Fruit fly (Drosophila melanogaster) S2 (cell line): Measurements from ENCODE around the gene asl.

Source experiments
- CG8478 ChIP-seq: fragments of >200 bp; optimal IDR thresholded peaks from 2 replicates; lab custom pipeline; 2018
- CTCF ChIP-seq, 2 experiments: fragments of >200 bp; optimal IDR thresholded peaks; 2 replicates each; lab custom pipeline; 2018

DNA sequence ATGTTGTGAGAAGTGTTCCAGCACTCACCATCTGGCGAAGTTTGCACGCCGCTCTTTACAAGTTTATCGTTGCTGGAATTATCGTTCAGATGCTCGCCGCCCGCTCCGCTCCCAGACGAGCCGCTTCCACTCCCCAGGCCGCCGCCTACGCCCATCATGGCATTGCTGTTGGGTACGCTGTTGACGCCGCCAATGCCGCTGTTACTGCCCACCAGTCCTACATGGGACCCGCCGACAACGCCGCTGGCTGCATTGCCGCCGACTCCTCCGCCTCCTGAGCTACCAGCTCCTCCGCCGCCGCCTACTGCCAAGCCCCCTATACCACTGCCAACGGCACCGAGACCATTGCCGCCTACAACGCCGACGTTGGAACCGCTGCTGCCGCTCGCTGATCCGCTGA, 2.1 kb upstream of the asl start:
- TF ChIP-seq CTCF (optimal IDR thresholded peaks at IDR 0.05; lab: Kevin White, UChicago), result no peak
- TF ChIP-seq CG8478 (lab: Kevin White, UChicago), result no peak
